Fruit fly (Drosophila melanogaster) whole organism, adult: ENCODE data around the gene dyl.

Experiments
- CG11617 ChIP-seq: fragments of 200-800 bp; sonication (Bioruptor generic); optimal IDR thresholded peaks from 2 replicates; lab custom pipeline; 2017; ENCODE audit warnings: mild to moderate bottlenecking, missing biosample characterization, missing genetic modification reagents, missing genetic modification characterization
- CG12768 ChIP-seq: fragments of 200-800 bp; sonication (Bioruptor generic); optimal IDR thresholded peaks from 2 replicates; lab custom pipeline; 2017; ENCODE audit warnings: missing biosample characterization, missing genetic modification characterization, mild to moderate bottlenecking, moderate library complexity, missing genetic modification reagents
- CG14711 ChIP-seq: fragments of 200-800 bp; sonication (Bioruptor generic); optimal IDR thresholded peaks from 2 replicates; lab custom pipeline; 2018; ENCODE audit warnings: missing biosample characterization, mild to moderate bottlenecking, missing genetic modification characterization, moderate library complexity
- CG1620 ChIP-seq: fragments of 200-800 bp; sonication (Bioruptor generic); optimal IDR thresholded peaks from 2 replicates; lab custom pipeline; 2016; ENCODE audit warnings: missing biosample characterization, missing genetic modification characterization
- CG33017 ChIP-seq: fragments of 200-800 bp; sonication (Bioruptor generic); optimal IDR thresholded peaks from 2 replicates; lab custom pipeline; 2018; ENCODE audit warnings: missing biosample characterization, mild to moderate bottlenecking, missing genetic modification characterization, moderate library complexity
- CG5204 ChIP-seq: fragments of 200-800 bp; sonication (Bioruptor generic); optimal IDR thresholded peaks from 2 replicates; lab custom pipeline; 2016; ENCODE audit warnings: missing biosample characterization, missing genetic modification characterization
- CG7045 ChIP-seq: fragments of 200-800 bp; sonication (Bioruptor generic); optimal IDR thresholded peaks from 2 replicates; lab custom pipeline; 2017; ENCODE audit warnings: missing biosample characterization, mild to moderate bottlenecking, missing genetic modification characterization
- CG7101 ChIP-seq: fragments of 200-800 bp; sonication (Bioruptor generic); optimal IDR thresholded peaks from 2 replicates; lab custom pipeline; 2018; ENCODE audit warnings: missing biosample characterization, mild to moderate bottlenecking, missing genetic modification characterization, moderate library complexity
- Clk ChIP-seq: fragments of 200-800 bp; sonication (Bioruptor generic); optimal IDR thresholded peaks from 2 replicates; lab custom pipeline; 2017; ENCODE audit warnings: missing biosample characterization, missing genetic modification characterization
- Crg-1 ChIP-seq: fragments of 200-800 bp; sonication (Bioruptor generic); optimal IDR thresholded peaks from 2 replicates; lab custom pipeline; 2016; ENCODE audit warnings: missing biosample characterization, missing genetic modification characterization
- Hr96 ChIP-seq: fragments of 200-800 bp; sonication (Bioruptor generic); optimal IDR thresholded peaks from 2 replicates; lab custom pipeline; 2016; ENCODE audit warnings: missing biosample characterization, missing genetic modification characterization
- Mnt ChIP-seq: fragments of 200-800 bp; sonication (Bioruptor generic); optimal IDR thresholded peaks from 2 replicates; lab custom pipeline; 2016; ENCODE audit warnings: missing biosample characterization, mild to moderate bottlenecking, missing genetic modification characterization
- bab1 ChIP-seq: fragments of 200-800 bp; sonication (Bioruptor generic); optimal IDR thresholded peaks from 3 replicates; lab custom pipeline; 2019; ENCODE audit warnings: missing biosample characterization, mild to moderate bottlenecking, missing genetic modification characterization, moderate library complexity
- cic ChIP-seq: fragments of 200-800 bp; sonication (Bioruptor generic); optimal IDR thresholded peaks from 2 replicates; lab custom pipeline; 2017; ENCODE audit warnings: missing biosample characterization, mild to moderate bottlenecking, missing genetic modification characterization, moderate library complexity
- cnc ChIP-seq, 2 experiments: fragments of >200 bp; optimal IDR thresholded peaks; 2 replicates each; lab custom pipeline; 2017
- kay ChIP-seq: fragments of 200-800 bp; sonication (Bioruptor generic); peaks from one replicate; lab custom pipeline; 2016; ENCODE audit warnings: missing biosample characterization, missing genetic modification characterization, borderline replicate concordance
- ovo ChIP-seq: fragments of 200-800 bp; sonication (Bioruptor generic); optimal IDR thresholded peaks from 2 replicates; lab custom pipeline; 2016; ENCODE audit warnings: missing biosample characterization, missing genetic modification characterization
- pad ChIP-seq: fragments of 200-800 bp; sonication (Bioruptor generic); optimal IDR thresholded peaks from 3 replicates; lab custom pipeline; 2017; ENCODE audit warnings: missing biosample characterization, missing genetic modification characterization, mild to moderate bottlenecking, moderate library complexity, missing genetic modification reagents
- tj ChIP-seq: fragments of 200-800 bp; sonication (Bioruptor generic); optimal IDR thresholded peaks from 3 replicates; lab custom pipeline; 2017; ENCODE audit warnings: missing biosample characterization, mild to moderate bottlenecking, missing genetic modification characterization, moderate library complexity
- toe ChIP-seq: fragments of 200-800 bp; sonication (Bioruptor generic); optimal IDR thresholded peaks from 2 replicates; lab custom pipeline; 2016; ENCODE audit warnings: missing biosample characterization, missing genetic modification characterization

Gene dyl

DNA sequence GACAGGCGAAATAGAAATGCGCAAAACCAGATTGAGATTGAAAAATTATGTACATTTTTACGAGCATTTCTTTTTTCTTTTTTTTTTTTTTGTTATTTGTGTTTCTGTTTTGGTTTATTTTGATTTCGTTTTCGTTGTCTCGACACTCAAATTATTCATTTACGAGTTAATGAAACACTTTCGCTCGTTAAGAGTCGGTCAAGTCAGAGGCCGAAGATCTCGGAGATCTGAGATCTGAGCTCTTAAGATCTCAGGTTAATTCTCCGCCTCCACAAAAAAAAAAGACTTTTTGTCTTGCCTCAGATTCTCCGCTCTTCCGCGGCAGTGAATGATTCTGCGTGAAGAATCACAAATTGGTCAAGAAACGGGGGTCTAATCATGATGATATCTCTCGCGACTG lies 41.7 kb downstream of the dyl start:
- TF ChIP-seq pad (no peak), tj (no peak), CG1620 (GFP tag; lab: Kevin White, UChicago) (no peak), CG7045 (GFP tag; lab: Kevin White, UChicago) (no peak), Hr96 (GFP tag; lab: Kevin White, UChicago) (no peak), kay (GFP tag; lab: Kevin White, UChicago) (no peak), CG5204 (GFP tag; lab: Kevin White, UChicago) (no peak)

DNA sequence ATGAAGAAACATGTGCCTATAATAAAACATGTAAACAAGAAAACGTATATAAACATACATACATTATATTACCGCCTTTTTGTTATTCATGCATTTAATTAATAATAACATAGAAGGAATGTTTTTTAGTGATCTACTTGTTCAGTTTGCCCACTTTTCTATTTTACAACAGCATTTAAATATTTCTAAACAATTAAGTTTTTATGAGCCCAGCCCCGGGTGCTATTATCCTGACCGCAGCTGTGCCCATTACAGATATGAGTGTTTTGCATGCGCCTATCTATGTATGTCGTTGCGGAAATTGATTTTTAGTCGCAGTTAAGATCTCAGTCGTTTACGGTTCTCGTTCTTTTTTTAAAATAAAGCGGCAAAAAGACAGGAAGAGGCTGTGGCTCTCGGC lies 42.6 kb downstream of the dyl start:
- TF ChIP-seq CG7045 (GFP tag; lab: Kevin White, UChicago) (no peak), CG11617 (no peak), CG33017 (tag; lab: Kevin White, UChicago) (no peak), Hr96 (GFP tag; lab: Kevin White, UChicago) (no peak), CG14711 (tag; lab: Kevin White, UChicago) (no peak), CG7101 (tag; lab: Kevin White, UChicago) (no peak), pad (no peak), tj (no peak), CG1620 (GFP tag; lab: Kevin White, UChicago) (no peak), Clk (GFP tag; lab: Kevin White, UChicago) (no peak), Crg-1 (no peak), Mnt (GFP tag; lab: Kevin White, UChicago) (no peak), CG12768 (no peak), cnc (optimal IDR thresholded peaks at IDR 0.05; lab: Kevin White, UChicago) (no peak), cic (GFP tag; lab: Kevin White, UChicago) (no peak), bab1 (GFP tag; lab: Kevin White, UChicago) (no peak), toe (GFP tag; lab: Kevin White, UChicago) (no peak), ovo (no peak)

DNA sequence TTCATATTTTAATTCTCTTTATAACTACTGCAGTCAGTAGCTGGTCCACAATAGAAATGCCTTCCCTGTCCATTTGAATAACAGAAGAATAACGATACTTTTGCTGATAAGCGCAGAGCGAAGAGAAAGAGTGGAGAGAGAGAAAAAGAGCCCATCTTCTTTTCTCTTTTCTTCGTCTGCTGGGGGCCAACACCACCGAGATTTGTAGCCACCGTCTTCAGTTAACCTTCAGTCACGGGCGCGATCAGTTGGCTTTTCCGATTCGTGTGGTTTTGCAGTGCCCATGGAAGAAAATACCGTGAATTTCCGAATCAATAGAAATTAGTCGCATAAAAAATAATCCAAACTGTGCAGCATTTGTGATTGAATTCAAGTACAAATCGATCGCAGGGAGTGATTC lies 44.0 kb downstream of the dyl start, which contains the start of gene CG1273:
CG1273 (plus strand) TSS at position 218 of the 400 bp plus-strand sequence.
- TF ChIP-seq cnc (optimal IDR thresholded peaks at IDR 0.05; lab: Kevin White, UChicago) (no peak), CG14711 (tag; lab: Kevin White, UChicago) (no peak), CG7101 (tag; lab: Kevin White, UChicago) (no peak), CG12768 (no peak), Hr96 (GFP tag; lab: Kevin White, UChicago) (no peak)

DNA sequence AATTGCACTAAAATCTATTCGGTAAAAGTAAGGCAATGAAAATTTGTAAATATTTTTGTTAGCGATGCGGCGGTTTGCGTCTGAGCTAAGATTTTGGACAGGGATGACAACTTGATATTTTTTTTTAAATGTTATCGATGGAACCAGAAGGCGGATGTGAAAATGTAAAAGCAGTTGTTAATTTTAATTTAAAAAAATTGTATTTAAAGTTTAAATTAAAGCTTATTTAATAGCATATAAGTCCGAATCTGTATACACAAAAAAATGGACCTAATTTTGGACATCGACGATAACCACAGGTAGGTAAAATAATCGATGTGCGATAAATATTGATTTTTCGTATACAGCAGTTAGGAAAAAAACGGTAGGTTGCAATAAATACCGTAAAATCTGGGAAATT lies 45.1 kb downstream of the dyl start, which contains the start of the genes CG11586 and VhaM9.7-a:
CG11586 (minus strand) TSS at position 87 of the 400 bp plus-strand sequence.
VhaM9.7-a (plus strand) TSS at position 322 of the 400 bp plus-strand sequence.
- TF ChIP-seq CG14711 (tag; lab: Kevin White, UChicago) (peak; percentile 35), bab1 (GFP tag; lab: Kevin White, UChicago) (peak; percentile 39), Mnt (GFP tag; lab: Kevin White, UChicago) (peak; percentile 39), CG5204 (GFP tag; lab: Kevin White, UChicago) (peak; percentile 40), pad (no peak), ovo (no peak), CG11617 (peak; percentile 29), CG7101 (tag; lab: Kevin White, UChicago) (peak; percentile 30)

DNA sequence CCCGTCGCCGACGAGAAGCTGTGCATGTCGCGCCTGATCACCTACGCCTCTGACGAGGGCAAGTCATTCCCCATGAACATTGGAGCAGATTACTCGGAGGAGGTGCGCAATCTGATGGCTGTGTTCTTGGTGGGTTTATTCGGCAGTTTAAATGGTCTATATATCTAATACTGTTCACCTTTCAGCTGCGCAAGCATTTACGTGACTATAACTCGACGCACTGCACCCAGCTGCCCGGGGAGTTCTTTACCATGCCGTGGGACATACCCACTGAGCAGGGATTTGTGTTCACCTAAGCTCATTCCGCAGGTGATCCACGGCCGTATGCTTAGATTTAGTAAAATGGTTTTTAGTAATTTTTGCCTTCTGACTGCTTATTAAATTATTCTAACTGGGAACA lies 46.3 kb downstream of the dyl start:
- TF ChIP-seq CG11617: no peak
- no peak for TF ChIP-seq ovo
- no peak for TF ChIP-seq CG14711 (tag; lab: Kevin White, UChicago)
- no peak for TF ChIP-seq pad
- no peak for TF ChIP-seq bab1 (GFP tag; lab: Kevin White, UChicago)
- no peak for TF ChIP-seq Crg-1
- TF ChIP-seq Mnt (GFP tag; lab: Kevin White, UChicago): no peak
- TF ChIP-seq CG7045 (GFP tag; lab: Kevin White, UChicago): no peak
- TF ChIP-seq CG1620 (GFP tag; lab: Kevin White, UChicago): no peak
- no peak for TF ChIP-seq tj
- TF ChIP-seq cnc (optimal IDR thresholded peaks at IDR 0.05; lab: Kevin White, UChicago): no peak
- no peak for TF ChIP-seq Hr96 (GFP tag; lab: Kevin White, UChicago)

DNA sequence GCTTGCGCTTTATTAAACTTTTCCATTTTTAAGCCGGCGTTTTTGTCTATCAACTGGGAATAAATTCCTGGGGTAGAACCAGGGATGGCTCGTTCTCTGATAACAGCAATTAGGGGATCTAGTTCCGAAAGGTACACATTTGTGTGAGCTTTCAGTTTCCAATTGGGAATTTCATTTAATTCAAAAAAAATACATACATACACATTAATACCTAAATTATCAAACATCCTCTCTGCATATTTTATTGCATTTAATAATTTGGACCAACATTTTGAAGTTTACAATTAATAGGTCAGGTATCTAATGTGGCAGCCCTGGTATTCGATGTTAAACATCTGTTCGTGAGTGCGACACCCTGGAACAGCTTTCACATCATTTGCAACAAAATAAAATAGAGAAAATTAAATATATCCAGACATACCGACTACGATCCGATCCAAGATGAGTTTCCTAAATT lies 48.4 kb downstream of the dyl start, which contains the start of the genes CG15011 and CG1309:
CG15011 (minus strand) TSS at position 51 of the 457 bp plus-strand sequence.
CG1309 (plus strand) TSS at position 329 of the 457 bp plus-strand sequence.
- TF ChIP-seq toe (GFP tag; lab: Kevin White, UChicago): peak; percentile 93
- TF ChIP-seq Clk (GFP tag; lab: Kevin White, UChicago): peak; percentile 64
- peak; percentile 76 for TF ChIP-seq CG33017 (tag; lab: Kevin White, UChicago)
- peak; percentile 66 for TF ChIP-seq pad
- TF ChIP-seq kay (GFP tag; lab: Kevin White, UChicago): no peak
- TF ChIP-seq bab1 (GFP tag; lab: Kevin White, UChicago): peak; percentile 87
- peak; percentile 60 for TF ChIP-seq tj
- TF ChIP-seq CG7045 (GFP tag; lab: Kevin White, UChicago): peak; percentile 74
- TF ChIP-seq CG1620 (GFP tag; lab: Kevin White, UChicago): peak; percentile 85
- peak; percentile 75 for TF ChIP-seq CG14711 (tag; lab: Kevin White, UChicago)
- peak; percentile 87 for TF ChIP-seq Crg-1
- TF ChIP-seq Mnt (GFP tag; lab: Kevin White, UChicago): peak; percentile 72
- peak; percentile 81 for TF ChIP-seq Hr96 (GFP tag; lab: Kevin White, UChicago)
- peak; percentile 33 for TF ChIP-seq ovo
- peak; percentile 31 for TF ChIP-seq cic (GFP tag; lab: Kevin White, UChicago)
- TF ChIP-seq cnc (optimal IDR thresholded peaks at IDR 0.05; lab: Kevin White, UChicago): no peak
- TF ChIP-seq CG11617: peak; percentile 86
- TF ChIP-seq CG7101 (tag; lab: Kevin White, UChicago): peak; percentile 84
- TF ChIP-seq CG5204 (GFP tag; lab: Kevin White, UChicago): no peak
- TF ChIP-seq CG12768: peak; percentile 81
